Fruit fly (Drosophila melanogaster): ENCODE measurements around the gene CG5958.

Gene CG5958

DNA sequence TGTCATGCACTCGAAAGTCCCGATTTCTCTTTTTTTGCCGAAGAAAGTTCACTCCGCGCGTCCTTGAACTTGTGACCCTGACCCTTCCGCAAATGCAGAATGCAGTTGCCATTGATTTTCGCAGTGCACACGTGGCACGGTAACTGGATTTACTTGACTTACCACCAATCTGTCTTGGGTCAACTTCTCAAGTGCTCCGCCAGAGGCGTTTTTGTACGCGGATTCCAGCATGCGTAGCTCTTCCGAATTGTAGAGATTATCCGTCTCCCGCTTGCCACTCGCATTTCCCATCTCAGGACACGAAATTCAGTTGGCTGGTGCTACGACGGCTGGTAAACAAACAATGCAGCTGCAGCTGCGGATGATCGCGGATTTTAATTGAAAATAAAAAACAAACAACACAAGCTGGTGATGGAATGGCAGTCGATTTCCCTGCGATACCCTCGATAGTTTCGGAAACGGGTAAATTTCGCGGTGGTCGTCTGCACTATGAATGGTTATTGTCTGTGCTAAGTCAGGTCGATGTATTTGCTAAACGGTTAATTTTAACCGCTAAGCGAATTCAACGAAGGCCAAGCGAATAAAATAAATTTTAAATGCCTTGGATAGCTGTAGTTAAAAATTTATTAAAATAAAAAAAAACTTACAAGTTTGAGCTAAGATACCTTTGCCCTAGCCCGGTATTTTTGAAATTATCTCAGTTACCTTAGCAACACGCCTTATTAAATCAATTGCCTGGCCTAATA lies 45.3 kb downstream of the CG5958 start, which contains the start of the genes CG5149 and gudu (continued):
- TF ChIP-seq CG7928 (GFP tag; optimal IDR thresholded peaks at IDR 0.05) (no peak), Taf1 (GFP tag; IDR thresholded peaks at IDR 0.05) (no peak), Doc2 (GFP tag; IDR thresholded peaks at IDR 0.05) (no peak), Usf (GFP tag; optimal IDR thresholded peaks at IDR 0.05) (no peak), CG18764 (GFP tag; optimal IDR thresholded peaks at IDR 0.05) (no peak), pfk (GFP tag; optimal IDR thresholded peaks at IDR 0.05) (no peak), unpg (GFP tag; optimal IDR thresholded peaks at IDR 0.05) (no peak), sima (GFP tag; optimal IDR thresholded peaks at IDR 0.05) (no peak), her (GFP tag; optimal IDR thresholded peaks at IDR 0.05) (peak; percentile 2), stc (GFP tag; IDR thresholded peaks at IDR 0.05) (no peak), ERR (GFP tag; optimal IDR thresholded peaks at IDR 0.05) (no peak), zf30C (GFP tag; optimal IDR thresholded peaks at IDR 0.05) (no peak), Myb (GFP tag; optimal IDR thresholded peaks at IDR 0.05) (peak; percentile 46), Rfx (GFP tag; IDR thresholded peaks at IDR 0.05) (peak; percentile 61), vnd (GFP tag; IDR thresholded peaks at IDR 0.05; ENCODE audit: partially characterized antibody) (peak; percentile 73), bbx (GFP tag; IDR thresholded peaks at IDR 0.05; ENCODE audit: partially characterized antibody) (peak; percentile 89), Hr78 (GFP tag; optimal IDR thresholded peaks at IDR 0.05) (peak in 1 of 2 experiments; percentile 90), CG9727 (GFP tag; optimal IDR thresholded peaks at IDR 0.05) (no peak), CG16863 (GFP tag; optimal IDR thresholded peaks at IDR 0.05) (no peak), CG16779 (GFP tag; IDR thresholded peaks at IDR 0.05) (no peak), CHES-1-like (GFP tag; optimal IDR thresholded peaks at IDR 0.05) (peak; percentile 47), E2f2 (GFP tag; IDR thresholded peaks at IDR 0.05) (peak; percentile 52), CG17829 (tag; optimal IDR thresholded peaks at IDR 0.05) (peak; percentile 60), CG14860 (GFP tag; IDR thresholded peaks at IDR 0.05; ENCODE audit: partially characterized antibody) (peak; percentile 83), bcd (GFP tag; optimal IDR thresholded peaks at IDR 0.05) (peak; percentile 40), zen2 (GFP tag; IDR thresholded peaks at IDR 0.05; ENCODE audit: partially characterized antibody) (peak; percentile 77), CG3838 (GFP tag; optimal IDR thresholded peaks at IDR 0.05) (no peak), Scr (GFP tag; IDR thresholded peaks at IDR 0.05; ENCODE audit: partially characterized antibody) (peak; percentile 90), Blimp-1 (GFP tag; optimal IDR thresholded peaks at IDR 0.05) (peak; percentile 13), BEAF-32 (GFP tag; optimal IDR thresholded peaks at IDR 0.05) (peak; percentile 90), Lpt (GFP tag; optimal IDR thresholded peaks at IDR 0.05) (no peak), Ada2b (GFP tag; IDR thresholded peaks at IDR 0.05) (0 out of 2 replicates have a peak, but pooled peaks have one; percentile 18), Nf-YA (GFP tag; IDR thresholded peaks at IDR 0.05) (no peak), CrebB (tag; optimal IDR thresholded peaks at IDR 0.05) (peak; percentile 49), knrl (GFP tag; IDR thresholded peaks at IDR 0.05; ENCODE audit: partially characterized antibody) (peak; percentile 88), dmrt99B (tag; optimal IDR thresholded peaks at IDR 0.05) (no peak), nmo (GFP tag; optimal IDR thresholded peaks at IDR 0.05) (peak; percentile 7), pho (GFP tag; optimal IDR thresholded peaks at IDR 0.05) (no peak), hkb (optimal IDR thresholded peaks at IDR 0.05) (peak; percentile 28), hkb (GFP tag; IDR thresholded peaks at IDR 0.05) (no peak), CG10543 (GFP tag; optimal IDR thresholded peaks at IDR 0.05) (no peak), dm (GFP tag; optimal IDR thresholded peaks at IDR 0.05) (peak; percentile 5), dan (GFP tag; IDR thresholded peaks at IDR 0.05) (no peak), CG13287 (GFP tag; IDR thresholded peaks at IDR 0.05; ENCODE audit: partially characterized antibody) (peak; percentile 93), jumu (GFP tag; optimal IDR thresholded peaks at IDR 0.05) (no peak), Jarid2 (GFP tag; optimal IDR thresholded peaks at IDR 0.05) (peak; percentile 26), repo (GFP tag; optimal IDR thresholded peaks at IDR 0.05) (no peak), Sry-δ (GFP tag; optimal IDR thresholded peaks at IDR 0.05) (peak; percentile 92), zfh1 (GFP tag; IDR thresholded peaks at IDR 0.05) (0 out of 3 replicates have a peak, but pooled peaks have one; percentile 21)
